Fruit fly (Drosophila melanogaster) whole organism, pupa: ENCODE measurements around the gene Rpn10.

ENCODE experiments used
- CG10348 ChIP-seq: fragments of 200-800 bp; sonication (Bioruptor generic); IDR thresholded peaks from 2 replicates; pipeline ENCODE4 v1.3.6; 2022; ENCODE audit warnings: missing biosample characterization, missing genetic modification characterization
- CG13204 ChIP-seq: fragments of 200-800 bp; sonication (Bioruptor generic); optimal IDR thresholded peaks from 2 replicates; lab custom pipeline; 2018; ENCODE audit warnings: missing biosample characterization, mild to moderate bottlenecking, missing genetic modification characterization, moderate library complexity
- CG14655 ChIP-seq: fragments of 200-800 bp; sonication (Bioruptor generic); optimal IDR thresholded peaks from 3 replicates; lab custom pipeline; 2017; ENCODE audit warnings: mild to moderate bottlenecking, missing biosample characterization, missing genetic modification reagents, missing genetic modification characterization
- CG15710 ChIP-seq: fragments of 200-800 bp; sonication (Bioruptor generic); optimal IDR thresholded peaks from 2 replicates; lab custom pipeline; 2018; ENCODE audit warnings: missing biosample characterization, mild to moderate bottlenecking, missing genetic modification characterization, moderate library complexity
- CG17806 ChIP-seq: fragments of 200-800 bp; sonication (Bioruptor generic); optimal IDR thresholded peaks from 2 replicates; lab custom pipeline; 2018; ENCODE audit warnings: missing biosample characterization, mild to moderate bottlenecking, missing genetic modification characterization, moderate library complexity
- CG32121 ChIP-seq: fragments of 200-800 bp; sonication (Bioruptor generic); IDR thresholded peaks from 2 replicates; pipeline ENCODE4 v1.3.6; 2022; ENCODE audit warnings: missing biosample characterization, missing genetic modification characterization
- CG4496 ChIP-seq: fragments of 200-800 bp; sonication (Bioruptor generic); IDR thresholded peaks from 3 replicates; pipeline ENCODE4 v1.3.6; 2022; ENCODE audit warnings: missing biosample characterization, missing genetic modification characterization
- CG8159 ChIP-seq: fragments of 200-800 bp; sonication (Bioruptor generic); optimal IDR thresholded peaks from 3 replicates; lab custom pipeline; 2018; ENCODE audit warnings: missing biosample characterization, mild to moderate bottlenecking, missing genetic modification characterization, moderate library complexity
- CG8301 ChIP-seq: fragments of 200-800 bp; sonication (Bioruptor generic); optimal IDR thresholded peaks from 2 replicates; lab custom pipeline; 2018; ENCODE audit warnings: missing biosample characterization, mild to moderate bottlenecking, missing genetic modification characterization
- D1 ChIP-seq: fragments of 200-800 bp; sonication (Bioruptor generic); optimal IDR thresholded peaks from 2 replicates; lab custom pipeline; 2018; ENCODE audit warnings: missing biosample characterization, mild to moderate bottlenecking, missing genetic modification characterization, moderate library complexity
- EcR ChIP-seq: fragments of 200-800 bp; sonication (Bioruptor generic); optimal IDR thresholded peaks from 3 replicates; lab custom pipeline; 2019; ENCODE audit warnings: missing biosample characterization, missing genetic modification characterization, mild to moderate bottlenecking, moderate library complexity, missing genetic modification reagents
- Pif1A ChIP-seq: fragments of 200-800 bp; sonication (Bioruptor generic); optimal IDR thresholded peaks from 3 replicates; lab custom pipeline; 2016; ENCODE audit warnings: missing biosample characterization, missing genetic modification characterization
- fd96Ca ChIP-seq: fragments of 200-800 bp; sonication (Bioruptor generic); IDR thresholded peaks from 3 replicates; pipeline ENCODE4 v1.3.6; 2022; ENCODE audit warnings: missing biosample characterization, missing genetic modification characterization
- gl ChIP-seq: fragments of 200-800 bp; sonication (Bioruptor generic); optimal IDR thresholded peaks from 2 replicates; lab custom pipeline; 2018; ENCODE audit warnings: missing biosample characterization, mild to moderate bottlenecking, missing genetic modification characterization

- TF ChIP-seq Pif1A (GFP tag; lab: Kevin White, UChicago) = no peak
- no peak for TF ChIP-seq gl (tag; lab: Kevin White, UChicago)
- TF ChIP-seq CG10348 (GFP tag; lab: Robert Waterston, UW) = no peak
- TF ChIP-seq CG32121 (GFP tag; lab: Robert Waterston, UW) = no peak
- no peak for TF ChIP-seq CG17806 (tag; lab: Kevin White, UChicago)
- TF ChIP-seq fd96Ca (GFP tag; lab: Robert Waterston, UW) = no peak
- no peak for TF ChIP-seq CG14655 (GFP tag; lab: Kevin White, UChicago)
- no peak for TF ChIP-seq EcR
- TF ChIP-seq CG15710 (tag; lab: Kevin White, UChicago) = no peak
- TF ChIP-seq CG8159 (tag; lab: Kevin White, UChicago) = no peak
- TF ChIP-seq CG4496 (GFP tag; lab: Robert Waterston, UW) = no peak
- TF ChIP-seq D1 (tag; lab: Kevin White, UChicago) = no peak
- no peak for TF ChIP-seq CG13204 (GFP tag; lab: Kevin White, UChicago)
- no peak for TF ChIP-seq CG8301 (tag; lab: Kevin White, UChicago)
Observed at dm6 chr3L:21507955-21508354, 28.8 kb upstream of the Rpn10 start.
